Worm (Caenorhabditis elegans): ENCODE data around the gene R08B4.3.

ce11 chrX:11123998-11124397, 3.2 kb upstream of the R08B4.3 start:
- TF ChIP-seq ama-1 (optimal IDR thresholded peaks at IDR 0.05) (no peak), tbx-37 (GFP tag; conservative IDR thresholded peaks at IDR 0.05) (no peak), tbx-11 (GFP tag; IDR thresholded peaks at IDR 0.05) (no peak), hmg-4 (GFP tag; optimal IDR thresholded peaks at IDR 0.05) (no peak), pes-1 (GFP tag; IDR thresholded peaks at IDR 0.05) (no peak), scrt-1 (GFP tag; IDR thresholded peaks at IDR 0.05) (no peak), ceh-36 (tag; optimal IDR thresholded peaks at IDR 0.05) (no peak), ceh-13 (GFP tag; optimal IDR thresholded peaks at IDR 0.05) (no peak), B0310.2 (tag; optimal IDR thresholded peaks at IDR 0.05) (no peak), ets-7 (tag; optimal IDR thresholded peaks at IDR 0.05) (no peak), flt-1 (GFP tag; IDR thresholded peaks at IDR 0.05) (no peak), F13C5.2 (tag; optimal IDR thresholded peaks at IDR 0.05) (no peak)
